Worm (Caenorhabditis elegans): Measurements from ENCODE around the gene C12D8.21.

ce11 chrV:10241121-10241803 lies at the start of gene C12D8.21, which contains the start of gene col-148:
- no peak for TF ChIP-seq pqm-1 (tag; optimal IDR thresholded peaks at IDR 0.05)
- TF ChIP-seq nfya-1 (tag; optimal IDR thresholded peaks at IDR 0.05), result no peak
- TF ChIP-seq tbx-2 (tag; optimal IDR thresholded peaks at IDR 0.05), result no peak
- TF ChIP-seq pag-3 (tag; optimal IDR thresholded peaks at IDR 0.05; ENCODE audit: borderline replicate concordance), result no peak
- TF ChIP-seq pax-1 (tag; optimal IDR thresholded peaks at IDR 0.05), result no peak
- no peak for TF ChIP-seq K02D7.2 (tag; optimal IDR thresholded peaks at IDR 0.05)
- no peak for TF ChIP-seq elt-4 (tag; optimal IDR thresholded peaks at IDR 0.05)
- TF ChIP-seq hlh-6 (tag; optimal IDR thresholded peaks at IDR 0.05), result no peak
